Worm (Caenorhabditis elegans): ENCODE measurements around the gene srlf-2.

The srlf-2 gene

DNA sequence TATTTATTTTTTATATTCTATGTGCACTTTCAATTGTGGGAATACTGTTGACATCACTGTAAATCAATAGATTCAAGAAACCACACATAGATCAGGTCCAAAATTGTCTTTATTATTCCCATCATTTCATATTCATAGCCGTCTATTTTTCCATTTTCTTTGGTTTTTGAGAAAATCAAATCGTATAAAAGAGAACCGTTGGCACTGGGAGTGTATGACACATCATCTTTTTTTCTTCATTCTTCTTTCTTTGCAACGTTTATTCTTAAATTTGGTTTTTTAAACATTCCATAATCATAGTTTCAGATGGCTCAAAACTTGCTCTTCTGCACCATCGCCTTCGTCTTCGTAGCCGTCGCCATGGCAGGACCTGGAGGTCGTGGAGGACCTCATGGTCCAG, at the start of gene srlf-2:
Gene srlf-2 (plus strand): TSS at position 301 of the 400 bp plus-strand sequence.
- TF ChIP-seq unc-62 (GFP tag; optimal IDR thresholded peaks at IDR 0.05), result no peak

DNA sequence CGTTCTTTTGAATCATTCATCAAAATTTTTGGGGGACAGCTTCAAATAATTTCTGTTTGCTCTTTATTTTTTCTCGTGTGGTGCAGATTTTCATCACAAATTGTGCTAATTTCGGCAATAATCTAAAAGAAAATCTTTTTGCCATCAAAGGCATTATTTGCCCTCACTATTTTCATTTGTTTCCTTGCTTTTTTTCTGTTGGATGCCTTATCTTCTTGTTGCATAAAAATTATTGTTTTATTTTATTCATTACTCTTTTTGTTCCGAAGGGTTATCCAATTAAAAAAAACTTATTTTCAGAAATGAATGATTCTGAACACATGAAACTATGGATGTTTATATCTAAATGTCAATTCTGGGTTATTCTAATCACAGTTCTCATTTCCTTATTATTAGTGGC, 43.1 kb upstream of the srlf-2 start, which contains the start of gene T01B11.1:
Gene T01B11.1 (plus strand): TSS at position 301 of the 400 bp plus-strand sequence.
- no peak for TF ChIP-seq unc-62 (GFP tag; optimal IDR thresholded peaks at IDR 0.05)

DNA sequence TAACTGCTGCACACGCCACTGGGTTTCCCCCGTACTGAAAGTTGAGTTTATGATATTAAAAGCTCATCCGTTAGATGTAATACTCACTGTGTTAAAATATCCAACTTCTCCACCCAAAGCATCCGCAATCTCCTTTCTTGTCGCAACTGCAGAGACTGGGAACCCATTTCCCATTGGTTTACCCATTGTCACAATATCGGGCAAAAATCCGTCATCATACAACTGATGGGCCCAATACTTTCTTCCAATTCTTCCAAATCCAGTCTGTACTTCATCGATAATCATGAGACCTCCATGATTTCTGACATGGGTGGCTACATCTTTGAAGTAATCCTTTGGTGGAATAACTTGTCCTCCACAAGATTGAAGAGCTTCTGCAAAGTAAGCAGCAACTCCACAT, 40.1 kb upstream of the srlf-2 start:
- no peak for TF ChIP-seq unc-62 (GFP tag; optimal IDR thresholded peaks at IDR 0.05)

DNA sequence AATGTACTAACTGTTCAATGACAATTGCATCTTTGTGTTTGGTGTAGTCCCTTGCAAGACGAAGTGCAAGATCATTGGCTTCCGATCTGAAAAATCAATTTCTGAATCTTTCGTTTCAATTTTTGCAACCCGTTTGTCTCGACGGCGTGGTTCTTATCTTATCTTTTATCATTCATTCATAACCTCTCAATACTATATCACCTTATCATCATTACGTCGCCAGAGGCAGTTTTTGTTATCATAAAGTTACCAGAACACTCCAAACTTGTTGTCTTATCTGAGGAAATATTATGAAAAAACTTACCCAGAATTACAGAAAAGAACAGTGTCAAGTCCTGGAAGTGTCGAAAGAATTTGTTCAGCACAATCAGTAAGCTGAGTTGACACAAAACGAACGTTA, 39.5 kb upstream of the srlf-2 start:
- no peak for TF ChIP-seq unc-62 (GFP tag; optimal IDR thresholded peaks at IDR 0.05)

DNA sequence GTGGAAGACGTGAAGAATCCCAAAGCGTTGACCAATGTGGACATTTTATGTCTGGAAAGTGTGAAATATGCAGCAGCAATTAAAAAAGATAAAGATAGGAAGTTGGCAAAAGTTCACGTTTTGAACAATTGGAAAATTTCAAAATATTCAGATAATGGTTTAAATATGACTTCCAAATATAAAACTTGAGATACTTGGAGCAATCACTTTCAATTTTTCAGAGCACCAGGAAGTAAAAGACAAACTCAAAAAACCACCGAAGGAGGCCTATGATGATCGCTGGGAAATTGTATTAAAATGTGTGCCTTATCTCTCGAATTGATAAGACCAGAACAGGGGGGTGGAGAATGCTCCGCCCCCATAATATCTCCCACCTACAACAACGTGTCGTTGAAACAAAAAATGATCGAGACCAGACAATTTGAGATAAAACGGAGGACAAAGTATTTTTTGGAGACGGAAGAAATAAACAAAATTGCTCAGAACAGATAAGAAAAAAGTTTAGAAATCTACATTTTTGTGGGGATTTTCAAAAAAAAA, 38.2 kb upstream of the srlf-2 start, which contains the start of gene eppl-1:
Gene eppl-1 (minus strand): TSS at position 51 of the 540 bp plus-strand sequence.
- no peak for TF ChIP-seq unc-62 (GFP tag; optimal IDR thresholded peaks at IDR 0.05)

DNA sequence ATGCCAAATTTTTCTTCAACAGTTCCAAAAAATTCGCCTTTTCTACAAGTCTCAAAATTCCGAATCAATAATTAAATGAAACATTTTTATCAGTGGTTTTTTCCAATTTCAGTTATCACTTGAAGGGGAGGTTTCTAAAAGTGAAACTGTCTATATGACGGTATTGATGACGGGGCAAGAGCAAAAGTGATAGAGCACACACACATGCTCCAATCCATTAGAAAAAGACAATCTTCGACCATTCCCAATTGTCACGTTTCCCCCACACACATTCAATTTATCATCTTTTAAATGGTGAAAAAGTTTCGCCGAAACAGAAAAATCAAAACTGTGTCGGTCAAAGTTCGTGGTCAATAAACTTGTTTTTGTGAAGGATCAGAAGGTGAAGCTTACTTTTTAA, 36.8 kb upstream of the srlf-2 start:
- TF ChIP-seq unc-62 (GFP tag; optimal IDR thresholded peaks at IDR 0.05), result no peak

DNA sequence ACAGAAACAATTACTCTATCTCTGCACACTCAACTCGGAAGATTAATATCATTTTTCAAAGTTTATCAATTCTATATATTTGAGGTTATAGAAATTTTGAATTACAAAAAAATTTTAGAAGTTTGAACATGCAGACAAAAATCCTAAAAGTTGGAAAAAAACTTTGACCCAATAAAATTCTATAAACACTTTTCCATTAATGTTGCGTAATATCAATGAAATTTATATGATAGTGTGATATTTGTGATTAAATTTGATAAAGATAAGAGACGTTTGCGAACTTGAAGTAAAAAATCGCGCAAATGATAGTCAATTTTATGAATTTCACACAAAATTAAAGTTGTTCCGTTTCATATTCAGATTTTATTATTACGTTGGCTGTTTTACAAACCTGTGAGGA, 35.9 kb upstream of the srlf-2 start:
- no peak for TF ChIP-seq unc-62 (GFP tag; optimal IDR thresholded peaks at IDR 0.05)

DNA sequence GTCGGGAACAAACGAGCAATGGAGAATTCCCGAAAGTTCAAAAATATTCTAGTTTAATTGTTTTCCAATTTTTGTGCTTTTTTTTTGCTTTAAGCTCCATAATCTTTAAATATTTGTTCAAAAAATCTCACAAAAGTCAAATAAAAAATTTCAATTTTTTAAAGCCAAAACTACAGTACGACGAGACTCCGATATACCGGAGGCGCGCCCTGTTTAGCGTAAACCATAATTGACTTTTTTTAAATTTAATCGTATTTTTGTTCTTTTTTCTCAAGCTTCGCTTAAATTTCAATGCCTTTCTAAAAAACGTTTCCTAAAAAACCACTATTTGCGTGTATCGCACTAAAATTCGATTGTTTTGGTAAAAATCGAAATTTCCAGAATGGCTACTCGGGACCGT, 33.1 kb upstream of the srlf-2 start, which contains the start of gene syx-4:
Gene syx-4 (plus strand): TSS at position 382 of the 400 bp plus-strand sequence.
- no peak for TF ChIP-seq unc-62 (GFP tag; optimal IDR thresholded peaks at IDR 0.05)

DNA sequence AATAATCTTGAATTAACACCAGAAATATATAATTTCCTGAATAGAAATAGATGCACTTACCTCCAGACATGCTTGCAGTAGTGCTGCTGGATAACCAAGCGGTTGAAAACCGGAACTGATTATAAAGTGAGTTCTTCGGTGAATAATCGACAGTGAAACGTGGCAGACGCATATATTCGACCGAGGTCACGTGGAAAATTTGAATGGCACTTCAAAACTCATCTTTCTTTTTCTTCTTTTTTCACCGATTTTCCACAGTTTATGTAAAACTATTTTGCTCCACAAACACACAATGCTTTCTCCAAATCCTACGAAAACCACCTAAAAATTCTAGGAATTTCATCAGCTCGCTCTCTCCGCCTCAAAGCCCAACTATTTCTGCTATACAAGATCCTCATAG, 29.8 kb upstream of the srlf-2 start, which contains the start of gene ant-1.4:
Gene ant-1.4 (minus strand): TSS at position 101 of the 400 bp plus-strand sequence.
- TF ChIP-seq unc-62 (GFP tag; optimal IDR thresholded peaks at IDR 0.05), result no peak

DNA sequence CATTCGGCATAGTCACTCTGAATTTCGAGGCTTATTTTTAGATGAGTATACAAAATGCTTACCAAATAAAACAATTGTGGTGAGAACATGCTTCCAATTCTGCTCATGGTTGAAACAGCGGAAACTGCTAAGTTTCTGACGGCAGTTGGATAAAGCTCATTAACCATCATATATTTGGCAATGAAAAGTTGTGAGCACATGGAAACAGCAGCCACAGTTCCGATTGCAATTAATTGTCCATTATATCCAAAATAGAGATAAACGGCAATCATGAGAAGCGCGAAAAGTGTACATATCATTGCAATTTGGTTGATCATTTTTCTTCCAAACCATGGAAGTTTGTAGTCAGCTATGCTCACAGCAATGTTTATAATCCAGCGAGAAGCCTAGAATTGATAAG, 28.8 kb upstream of the srlf-2 start:
- TF ChIP-seq unc-62 (GFP tag; optimal IDR thresholded peaks at IDR 0.05), result no peak

DNA sequence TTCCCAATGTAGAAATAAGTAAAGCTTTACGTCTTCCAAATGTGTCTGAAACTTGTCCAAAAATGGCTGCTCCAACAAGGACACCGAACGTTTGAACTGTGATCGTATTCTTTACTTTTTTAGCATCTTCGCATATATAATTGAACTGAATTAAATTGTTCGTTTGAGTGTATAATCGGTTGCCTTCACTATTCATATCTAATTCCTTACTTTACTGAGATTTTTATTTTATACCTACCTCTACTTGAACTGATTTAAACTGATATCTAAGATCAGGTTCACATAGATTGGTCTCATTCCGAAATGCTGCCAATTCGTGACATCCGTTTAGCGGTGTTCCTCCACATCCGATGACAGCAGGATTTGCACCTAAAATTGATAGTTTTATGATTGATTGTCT, 27.6 kb upstream of the srlf-2 start:
- no peak for TF ChIP-seq unc-62 (GFP tag; optimal IDR thresholded peaks at IDR 0.05)

DNA sequence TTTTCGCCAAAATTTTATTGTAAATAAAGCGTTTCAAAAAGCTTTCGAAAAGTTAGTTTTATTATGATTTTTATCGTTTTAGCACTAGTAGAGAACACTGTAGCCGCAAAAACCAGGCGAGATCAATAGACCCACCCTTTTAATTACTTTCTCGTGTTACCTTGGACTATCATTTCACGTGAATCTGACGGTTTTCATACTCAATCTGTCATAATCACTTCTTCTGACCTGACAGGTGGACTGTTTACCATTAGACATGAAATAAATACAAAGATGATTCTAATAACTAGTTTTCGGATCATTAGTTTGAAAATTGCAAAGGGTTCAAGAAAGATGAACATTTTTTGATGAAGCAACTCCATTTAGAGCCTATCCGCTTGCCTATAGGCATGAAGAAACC, 26.9 kb upstream of the srlf-2 start:
- no peak for TF ChIP-seq unc-62 (GFP tag; optimal IDR thresholded peaks at IDR 0.05)

DNA sequence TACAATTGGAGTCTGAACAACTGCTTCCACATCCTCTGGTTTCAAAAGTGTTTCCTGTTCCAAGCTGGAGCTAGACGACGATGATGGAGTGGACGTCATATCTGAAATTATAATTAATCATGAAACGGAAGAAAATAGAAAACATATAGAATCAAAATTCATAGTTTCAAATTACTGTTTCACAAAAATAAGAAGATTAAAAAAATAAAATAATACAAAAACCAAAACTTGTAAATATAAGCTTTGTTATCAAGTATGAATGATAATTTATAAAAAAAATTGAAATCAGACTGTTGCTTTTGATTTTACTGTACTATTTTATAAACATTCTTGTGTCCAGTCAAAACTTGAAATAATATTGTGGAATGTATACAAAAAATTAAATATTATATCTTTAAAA, 26.3 kb upstream of the srlf-2 start, which contains the start of gene str-176:
Gene str-176 (minus strand): TSS at position 101 of the 400 bp plus-strand sequence.
- no peak for TF ChIP-seq unc-62 (GFP tag; optimal IDR thresholded peaks at IDR 0.05)

DNA sequence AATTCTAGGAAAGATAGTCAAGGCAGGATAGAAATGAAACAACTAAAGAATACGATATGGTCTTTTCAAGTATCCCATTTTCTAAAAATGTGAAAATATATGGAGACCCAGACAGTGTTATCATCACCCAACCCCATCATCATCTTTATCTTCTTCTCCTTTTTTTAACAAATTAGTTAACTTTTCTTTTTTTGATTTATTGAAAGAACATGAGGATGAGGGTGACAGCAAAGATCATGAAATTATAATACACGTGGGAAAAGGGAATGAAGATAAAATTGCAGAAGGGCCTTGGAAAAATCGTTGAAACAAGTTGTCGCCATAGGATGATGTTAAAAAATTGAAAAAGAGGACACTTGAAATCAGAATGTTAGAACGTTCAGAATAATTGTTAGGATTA, 25.8 kb upstream of the srlf-2 start:
- no peak for TF ChIP-seq unc-62 (GFP tag; optimal IDR thresholded peaks at IDR 0.05)

DNA sequence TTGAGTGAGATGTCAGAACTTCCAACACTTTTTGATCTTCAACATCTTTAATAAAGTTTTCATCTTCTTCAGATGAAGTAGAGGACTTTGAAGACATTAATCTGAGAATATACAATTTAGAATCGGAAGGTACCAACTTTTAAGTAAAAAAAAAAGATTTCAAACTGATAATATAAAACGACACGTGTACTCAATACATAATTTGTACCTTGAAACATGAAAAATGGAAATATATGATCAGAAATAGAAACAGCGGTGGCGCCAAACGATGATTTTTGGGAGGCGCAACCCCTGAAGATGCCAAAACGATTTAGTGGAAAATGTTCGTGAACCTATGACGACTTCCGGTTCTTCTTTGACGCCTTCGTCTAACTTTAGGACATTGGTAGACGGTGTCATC, 17.5 kb upstream of the srlf-2 start, which contains the start of gene oat-1:
Gene oat-1 (minus strand): TSS at position 101 of the 400 bp plus-strand sequence.
- no peak for TF ChIP-seq unc-62 (GFP tag; optimal IDR thresholded peaks at IDR 0.05)

DNA sequence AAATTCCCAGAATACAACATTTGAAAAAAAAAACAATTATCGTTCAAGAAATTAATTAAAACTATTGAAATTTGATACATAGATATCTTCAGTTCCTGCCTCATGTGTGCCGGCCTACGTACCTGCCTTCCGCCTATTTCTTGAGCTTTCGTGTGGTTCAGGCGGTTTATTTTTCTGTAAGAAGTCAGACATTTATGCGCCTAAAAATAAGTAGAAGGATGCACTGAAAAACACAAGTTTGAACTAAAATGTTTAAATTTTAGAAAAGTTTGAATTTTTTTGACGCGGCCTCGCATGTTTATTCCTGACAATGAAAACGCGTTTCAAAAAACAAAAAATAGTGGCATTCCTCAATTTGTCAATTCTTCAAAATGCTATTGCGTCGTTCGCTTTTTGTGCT, 16.3 kb upstream of the srlf-2 start, which contains the start of gene C28C12.11:
Gene C28C12.11 (plus strand): TSS at position 301 of the 400 bp plus-strand sequence.
- TF ChIP-seq unc-62 (GFP tag; optimal IDR thresholded peaks at IDR 0.05), result no peak

DNA sequence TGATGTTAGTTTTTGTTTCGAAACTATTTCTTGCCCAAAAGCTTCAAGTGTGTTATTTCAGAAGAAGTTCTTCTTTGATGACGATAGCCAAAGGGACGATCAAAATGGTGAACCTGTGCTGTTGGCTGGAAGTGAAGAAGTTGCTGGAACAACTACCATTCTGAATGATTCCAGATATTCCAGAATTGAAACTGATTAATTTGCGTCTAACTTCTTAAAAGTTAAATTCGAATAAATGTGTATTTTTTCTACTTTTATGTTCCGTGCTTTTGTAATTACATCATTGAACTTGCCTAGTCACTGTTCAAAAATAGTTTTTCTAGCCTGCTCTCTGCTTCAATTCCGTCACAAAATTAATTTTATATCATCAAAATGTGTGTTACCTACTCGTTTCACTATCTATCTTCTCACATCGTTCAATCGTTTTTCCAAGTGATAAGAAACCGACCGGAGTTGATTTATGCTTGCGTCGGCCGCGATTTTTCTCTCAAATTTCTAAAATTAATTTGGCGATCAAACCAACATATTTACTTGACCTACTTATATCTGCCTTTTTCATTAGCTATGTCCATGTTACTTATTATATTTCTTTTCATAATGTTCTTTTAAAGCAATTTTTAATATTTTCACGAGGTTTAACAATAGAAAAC, 14.9 kb upstream of the srlf-2 start:
- no peak for TF ChIP-seq unc-62 (GFP tag; optimal IDR thresholded peaks at IDR 0.05)
